Worm (Caenorhabditis elegans) whole organism, L3 larva: ENCODE results near the gene T20B12.4.

Source experiments
- R02D3.7 ChIP-seq: fragments of 150-350 bp; optimal IDR thresholded peaks from 2 replicates; lab custom pipeline; 2014; ENCODE audit warnings: missing biosample characterization, missing genetic modification characterization
- ZK546.5 ChIP-seq: sonication (generic microtip); optimal IDR thresholded peaks from 2 replicates; lab custom pipeline; 2017; ENCODE audit warnings: missing biosample characterization, missing genetic modification characterization
- aly-2 ChIP-seq: fragments of 150-350 bp; optimal IDR thresholded peaks from 2 replicates; lab custom pipeline; 2014; ENCODE audit warnings: missing biosample characterization, missing genetic modification characterization
- ama-1 ChIP-seq: fragments of 150-350 bp; optimal IDR thresholded peaks from 2 replicates; lab custom pipeline; 2018
- ceh-16 ChIP-seq: sonication (generic microtip); optimal IDR thresholded peaks from 2 replicates; lab custom pipeline; 2017; ENCODE audit warnings: missing biosample characterization, missing genetic modification characterization
- ceh-28 ChIP-seq: fragments of 150-350 bp; optimal IDR thresholded peaks from 2 replicates; lab custom pipeline; 2014; ENCODE audit warnings: missing biosample characterization, missing genetic modification reagents, missing genetic modification characterization
- ceh-82 ChIP-seq: fragments of 150-350 bp; optimal IDR thresholded peaks from 2 replicates; lab custom pipeline; 2014; ENCODE audit warnings: missing biosample characterization, missing genetic modification characterization
- ceh-9 ChIP-seq: sonication (generic microtip); optimal IDR thresholded peaks from 2 replicates; lab custom pipeline; 2018; ENCODE audit warnings: missing biosample characterization, missing genetic modification characterization
- daf-12 ChIP-seq: fragments of 150-350 bp; optimal IDR thresholded peaks from 2 replicates; lab custom pipeline; 2014; ENCODE audit warnings: missing biosample characterization, missing genetic modification reagents, missing genetic modification characterization
- egl-27 ChIP-seq: sonication (generic microtip); optimal IDR thresholded peaks from 4 replicates; lab custom pipeline; 2017; ENCODE audit warnings: missing biosample characterization, missing genetic modification reagents, missing genetic modification characterization
- egl-5 ChIP-seq: fragments of 150-350 bp; optimal IDR thresholded peaks from 2 replicates; lab custom pipeline; 2017; ENCODE audit warnings: missing biosample characterization, missing genetic modification reagents, missing genetic modification characterization, inconsistent platforms
- elt-1 ChIP-seq: fragments of 150-350 bp; optimal IDR thresholded peaks from 2 replicates; lab custom pipeline; 2014; ENCODE audit warnings: missing biosample characterization, missing genetic modification characterization
- elt-2 ChIP-seq: sonication (generic microtip); optimal IDR thresholded peaks from 2 replicates; lab custom pipeline; 2016; ENCODE audit warnings: missing genetic modification reagents, mild to moderate bottlenecking, missing genetic modification characterization, missing compliant biosample characterization
- elt-3 ChIP-seq, 3 experiments: fragments of 150-350 bp in 1 of 3; sonication (generic microtip) in 2 of 3; optimal IDR thresholded peaks; 2 replicates in 2 of 3; 4 replicates in 1 of 3; lab custom pipeline; 2014 to 2017; ENCODE audit warnings: missing biosample characterization in 3 of 3, missing genetic modification characterization in 3 of 3
- eor-1 ChIP-seq, 2 experiments: fragments of 150-350 bp; optimal IDR thresholded peaks; 2 replicates each; lab custom pipeline; 2014 to 2018; ENCODE audit warnings: missing biosample characterization in 2 of 2, missing genetic modification characterization in 2 of 2
- fkh-10 ChIP-seq: sonication (generic microtip); optimal IDR thresholded peaks from 2 replicates; lab custom pipeline; 2017; ENCODE audit warnings: missing biosample characterization, missing genetic modification reagents, missing genetic modification characterization
- fkh-2 ChIP-seq: fragments of 150-350 bp; optimal IDR thresholded peaks from 2 replicates; lab custom pipeline; 2014; ENCODE audit warnings: missing biosample characterization, missing genetic modification reagents, missing genetic modification characterization
- fos-1 ChIP-seq: fragments of 150-350 bp; optimal IDR thresholded peaks from 2 replicates; lab custom pipeline; 2014; ENCODE audit warnings: missing biosample characterization, missing genetic modification characterization
- hmg-11 ChIP-seq: sonication (generic microtip); optimal IDR thresholded peaks from 2 replicates; lab custom pipeline; 2016; ENCODE audit warnings: missing genetic modification characterization, missing compliant biosample characterization
- jun-1 ChIP-seq: fragments of 150-350 bp; optimal IDR thresholded peaks from 2 replicates; lab custom pipeline; 2014; ENCODE audit warnings: missing biosample characterization, missing genetic modification reagents, missing genetic modification characterization
- lin-15B ChIP-seq: fragments of 150-350 bp; optimal IDR thresholded peaks from 2 replicates; lab custom pipeline; 2014; ENCODE audit warnings: missing biosample characterization, missing genetic modification characterization
- lin-39 ChIP-seq: fragments of 150-350 bp; optimal IDR thresholded peaks from 2 replicates; lab custom pipeline; 2018; ENCODE audit warnings: missing biosample characterization, missing genetic modification reagents, missing genetic modification characterization
- lsy-12 ChIP-seq: sonication (generic microtip); optimal IDR thresholded peaks from 2 replicates; lab custom pipeline; 2016; ENCODE audit warnings: mild to moderate bottlenecking, missing genetic modification characterization, missing compliant biosample characterization
- mdl-1 ChIP-seq: fragments of 150-350 bp; optimal IDR thresholded peaks from 2 replicates; lab custom pipeline; 2014; ENCODE audit warnings: missing biosample characterization, missing genetic modification characterization
- mml-1 ChIP-seq: fragments of 150-350 bp; sonication (generic microtip); optimal IDR thresholded peaks from 3 replicates; lab custom pipeline; 2014; ENCODE audit warnings: missing biosample characterization, missing genetic modification characterization
- nfya-1 ChIP-seq: sonication (generic microtip); optimal IDR thresholded peaks from 2 replicates; lab custom pipeline; 2017; ENCODE audit warnings: missing genetic modification characterization, mild to moderate bottlenecking, missing compliant biosample characterization, antibody characterized with exemption, moderate library complexity; ENCODE audit not compliant: insufficient read depth
- nhr-11 ChIP-seq: fragments of 150-350 bp; optimal IDR thresholded peaks from 2 replicates; lab custom pipeline; 2014; ENCODE audit warnings: missing biosample characterization, missing genetic modification characterization
- nhr-12 ChIP-seq: fragments of 150-350 bp; optimal IDR thresholded peaks from 2 replicates; lab custom pipeline; 2014; ENCODE audit warnings: missing biosample characterization, missing genetic modification characterization
- nhr-23 ChIP-seq: fragments of 150-350 bp; optimal IDR thresholded peaks from 2 replicates; lab custom pipeline; 2014; ENCODE audit warnings: missing biosample characterization, missing genetic modification reagents, missing genetic modification characterization
- nhr-237 ChIP-seq: fragments of 150-350 bp; optimal IDR thresholded peaks from 2 replicates; lab custom pipeline; 2014; ENCODE audit warnings: missing biosample characterization, missing genetic modification characterization
- nhr-25 ChIP-seq: sonication (generic microtip); optimal IDR thresholded peaks from 2 replicates; lab custom pipeline; 2017; ENCODE audit warnings: missing biosample characterization, missing genetic modification characterization
- nhr-28 ChIP-seq: fragments of 150-350 bp; optimal IDR thresholded peaks from 2 replicates; lab custom pipeline; 2014; ENCODE audit warnings: missing biosample characterization, missing genetic modification characterization
- nhr-43 ChIP-seq: sonication (generic microtip); optimal IDR thresholded peaks from 2 replicates; lab custom pipeline; 2016; ENCODE audit warnings: mild to moderate bottlenecking, missing genetic modification characterization, missing compliant biosample characterization; ENCODE audit not compliant: poor library complexity, severe bottlenecking
- nhr-67 ChIP-seq: fragments of 150-350 bp; optimal IDR thresholded peaks from 2 replicates; lab custom pipeline; 2014; ENCODE audit warnings: missing biosample characterization, missing genetic modification characterization
- nhr-76 ChIP-seq: fragments of 150-350 bp; sonication (generic microtip); optimal IDR thresholded peaks from 5 replicates; lab custom pipeline; 2014; ENCODE audit warnings: missing biosample characterization, missing genetic modification characterization
- nhr-77 ChIP-seq: fragments of 150-350 bp; optimal IDR thresholded peaks from 2 replicates; lab custom pipeline; 2014; ENCODE audit warnings: missing biosample characterization, missing genetic modification characterization
- pha-4 ChIP-seq: fragments of 150-350 bp; optimal IDR thresholded peaks from 2 replicates; lab custom pipeline; 2014; ENCODE audit warnings: missing biosample characterization, missing genetic modification reagents, missing genetic modification characterization
- pqm-1 ChIP-seq: fragments of 150-350 bp; optimal IDR thresholded peaks from 2 replicates; lab custom pipeline; 2017; ENCODE audit warnings: missing biosample characterization, missing genetic modification characterization, inconsistent platforms
- sea-2 ChIP-seq: fragments of 150-350 bp; sonication (generic microtip); optimal IDR thresholded peaks from 4 replicates; lab custom pipeline; 2014; ENCODE audit warnings: missing biosample characterization, missing genetic modification reagents, missing genetic modification characterization
- skn-1 ChIP-seq: fragments of 150-350 bp; optimal IDR thresholded peaks from 2 replicates; lab custom pipeline; 2014; ENCODE audit warnings: missing biosample characterization, missing genetic modification characterization
- snpc-4 ChIP-seq: fragments of 150-350 bp; optimal IDR thresholded peaks from 2 replicates; lab custom pipeline; 2014; ENCODE audit warnings: missing biosample characterization, missing genetic modification characterization
- tbx-2 ChIP-seq: sonication (generic microtip); optimal IDR thresholded peaks from 2 replicates; lab custom pipeline; 2016; ENCODE audit warnings: mild to moderate bottlenecking, missing genetic modification characterization, missing compliant biosample characterization
- unc-39 ChIP-seq: sonication (generic microtip); optimal IDR thresholded peaks from 4 replicates; lab custom pipeline; 2017; ENCODE audit warnings: missing biosample characterization, missing genetic modification characterization
- unc-62 ChIP-seq: fragments of 150-350 bp; sonication (generic microtip); optimal IDR thresholded peaks from 4 replicates; lab custom pipeline; 2014; ENCODE audit warnings: missing biosample characterization, missing genetic modification reagents, missing genetic modification characterization
- zag-1 ChIP-seq: fragments of 150-350 bp; optimal IDR thresholded peaks from 2 replicates; lab custom pipeline; 2014; ENCODE audit warnings: missing biosample characterization, missing genetic modification characterization
- ztf-11 ChIP-seq: fragments of 150-350 bp; optimal IDR thresholded peaks from 2 replicates; lab custom pipeline; 2014; ENCODE audit warnings: missing biosample characterization, missing genetic modification characterization
- ztf-4 ChIP-seq: fragments of 150-350 bp; optimal IDR thresholded peaks from 2 replicates; lab custom pipeline; 2014; ENCODE audit warnings: missing biosample characterization, missing genetic modification characterization

T20B12.4 gene

DNA sequence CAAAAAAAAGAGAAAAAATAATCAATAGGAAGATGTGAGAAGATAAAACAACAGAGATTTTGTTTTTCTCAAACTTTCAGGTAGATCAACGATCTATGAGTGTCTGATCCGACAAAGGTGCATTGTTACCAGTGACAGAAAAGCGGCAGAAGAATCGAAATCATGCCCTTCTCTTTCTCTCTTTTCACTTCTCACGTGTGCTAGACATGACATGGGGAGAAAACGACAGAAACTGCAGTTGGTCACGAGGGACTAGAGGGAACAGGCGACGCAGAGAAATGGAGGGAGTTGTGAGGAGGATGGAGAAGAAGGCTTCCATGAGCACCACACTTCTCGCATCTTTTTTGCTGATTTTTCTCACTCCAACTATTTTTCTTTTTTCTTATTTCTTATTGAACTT, 32.3 kb upstream of the T20B12.4 start, which contains the start of gene F56C9.10 (continued):
- no peak for TF ChIP-seq ZK546.5 (tag; lab: Kevin White, UChicago)
- TF ChIP-seq nhr-11 (tag; lab: Kevin White, UChicago) = peak; percentile 92
- TF ChIP-seq fos-1 (tag; lab: Kevin White, UChicago) = no peak
- peak; percentile 59 for TF ChIP-seq elt-2 (tag; lab: Kevin White, UChicago)
- TF ChIP-seq ceh-82 (tag; lab: Kevin White, UChicago) = no peak
- peak; percentile 58 for TF ChIP-seq hmg-11 (tag; lab: Kevin White, UChicago)
- TF ChIP-seq fkh-2 (tag; lab: Kevin White, UChicago) = no peak
- TF ChIP-seq unc-62 (GFP tag; lab: Kevin White, UChicago) = peak; percentile 88
- TF ChIP-seq nhr-67 (tag; lab: Kevin White, UChicago) = no peak
- peak; percentile 80 for TF ChIP-seq ama-1 (lab: Kevin White, UChicago)
- TF ChIP-seq nhr-25 (tag; lab: Kevin White, UChicago) = peak; percentile 72
- TF ChIP-seq nhr-43 = peak; percentile 78
- TF ChIP-seq nfya-1 (tag; lab: Kevin White, UChicago) = peak; percentile 88
- TF ChIP-seq snpc-4 (tag; lab: Kevin White, UChicago) = peak; percentile 78
- peak; percentile 81 for TF ChIP-seq nhr-23 (tag; lab: Kevin White, UChicago)

DNA sequence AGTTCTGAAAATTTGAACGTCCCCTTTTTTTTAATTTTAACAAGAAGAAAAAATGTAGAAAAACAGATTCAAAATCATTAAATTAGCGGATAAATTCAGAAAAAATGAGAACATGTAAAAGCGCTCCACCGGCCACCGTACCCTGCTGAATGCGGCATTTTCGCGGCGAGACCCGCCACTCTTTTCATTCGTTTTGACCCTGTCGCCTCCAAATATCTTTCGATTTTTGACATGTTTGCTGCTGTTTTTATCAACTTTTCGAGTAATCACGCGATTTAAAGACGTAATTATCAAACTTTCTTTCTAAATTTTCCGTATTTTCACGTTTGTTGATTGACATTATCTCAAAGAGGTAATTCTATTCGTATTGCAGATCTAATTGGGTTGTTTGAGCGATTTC, 31.3 kb upstream of the T20B12.4 start, which contains the start of gene gsp-2:
TSS of gene gsp-2 (plus strand) at position 374 of the 400 bp plus-strand sequence.
- TF ChIP-seq ZK546.5 (tag; lab: Kevin White, UChicago) (peak; percentile 56), elt-2 (tag; lab: Kevin White, UChicago) (peak; percentile 65), nhr-237 (tag; lab: Kevin White, UChicago) (no peak), lin-15B (tag; lab: Kevin White, UChicago) (peak; percentile 93), pha-4 (tag; lab: Kevin White, UChicago) (peak; percentile 86), eor-1 (tag; optimal IDR thresholded peaks at IDR 0.05; lab: Kevin White, UChicago) (no peak), nhr-67 (tag; lab: Kevin White, UChicago) (no peak), jun-1 (tag; lab: Kevin White, UChicago) (peak; percentile 29), ceh-82 (tag; lab: Kevin White, UChicago) (no peak), unc-39 (tag; lab: Kevin White, UChicago) (no peak), ztf-4 (tag; lab: Kevin White, UChicago) (no peak), mdl-1 (tag; lab: Kevin White, UChicago) (no peak), ceh-16 (tag; lab: Kevin White, UChicago) (no peak), nhr-28 (tag; lab: Kevin White, UChicago) (no peak), nhr-43 (no peak), R02D3.7 (peak; percentile 52), skn-1 (tag; lab: Kevin White, UChicago) (no peak), ama-1 (lab: Kevin White, UChicago) (peak; percentile 52), ztf-11 (tag; lab: Kevin White, UChicago) (no peak), nfya-1 (tag; lab: Kevin White, UChicago) (peak; percentile 91), fkh-2 (tag; lab: Kevin White, UChicago) (no peak), nhr-25 (tag; lab: Kevin White, UChicago) (peak; percentile 51), egl-5 (tag; lab: Kevin White, UChicago) (peak; percentile 67), elt-3 (tag; optimal IDR thresholded peaks at IDR 0.05; lab: Kevin White, UChicago) (no peak), nhr-11 (tag; lab: Kevin White, UChicago) (no peak), tbx-2 (tag; lab: Kevin White, UChicago) (no peak), mml-1 (tag; lab: Kevin White, UChicago) (no peak), egl-27 (tag; lab: Kevin White, UChicago) (no peak), fkh-10 (GFP tag; lab: Kevin White, UChicago) (no peak), nhr-76 (tag; lab: Kevin White, UChicago) (no peak), fos-1 (tag; lab: Kevin White, UChicago) (no peak), nhr-12 (tag; lab: Kevin White, UChicago) (no peak), pqm-1 (tag; lab: Kevin White, UChicago) (peak; percentile 57), aly-2 (tag; lab: Kevin White, UChicago) (no peak), unc-62 (GFP tag; lab: Kevin White, UChicago) (no peak), snpc-4 (tag; lab: Kevin White, UChicago) (peak; percentile 62), hmg-11 (tag; lab: Kevin White, UChicago) (peak; percentile 34), sea-2 (GFP tag; lab: Kevin White, UChicago) (no peak), nhr-77 (tag; lab: Kevin White, UChicago) (no peak), elt-1 (no peak), zag-1 (tag; lab: Kevin White, UChicago) (no peak), lsy-12 (tag; lab: Kevin White, UChicago) (peak; percentile 46), lin-39 (peak; percentile 80), nhr-23 (tag; lab: Kevin White, UChicago) (peak; percentile 88), ceh-9 (tag; lab: Kevin White, UChicago) (no peak), daf-12 (tag; lab: Kevin White, UChicago) (no peak), ceh-28 (tag; lab: Kevin White, UChicago) (no peak)
